Worm (Caenorhabditis elegans): ENCODE data around the gene T01C8.3.

- TF ChIP-seq ztf-11 (tag; optimal IDR thresholded peaks at IDR 0.05) = no peak
- TF ChIP-seq alr-1 (tag; optimal IDR thresholded peaks at IDR 0.05; ENCODE audit: borderline replicate concordance) = no peak
- no peak for TF ChIP-seq lin-39 (tag; optimal IDR thresholded peaks at IDR 0.05)
- TF ChIP-seq unc-62 (GFP tag; optimal IDR thresholded peaks at IDR 0.05) = no peak
- TF ChIP-seq unc-86 (tag; optimal IDR thresholded peaks at IDR 0.05) = no peak
- TF ChIP-seq ceh-90 (tag; optimal IDR thresholded peaks at IDR 0.05) = no peak
- TF ChIP-seq mep-1 (tag; optimal IDR thresholded peaks at IDR 0.05) = no peak
- no peak for TF ChIP-seq zag-1 (tag; optimal IDR thresholded peaks at IDR 0.05)
- TF ChIP-seq nhr-47 (tag; optimal IDR thresholded peaks at IDR 0.05) = no peak
- TF ChIP-seq lin-13 (GFP tag; optimal IDR thresholded peaks at IDR 0.05) = no peak
- TF ChIP-seq grh-1 (GFP tag; IDR thresholded peaks at IDR 0.05) = no peak
- no peak for TF ChIP-seq nhr-237 (tag; optimal IDR thresholded peaks at IDR 0.05)
- no peak for TF ChIP-seq efl-3 (GFP tag; optimal IDR thresholded peaks at IDR 0.05)
These were observed 24.0 kb upstream of the T01C8.3 start, which contains the start of gene mec-4 for ce11 chrX:16807015-16807414.
